Worm (Caenorhabditis elegans): ENCODE data around the gene Y64G10A.1.

- no peak for TF ChIP-seq lin-39 (tag; optimal IDR thresholded peaks at IDR 0.05)
- no peak for TF ChIP-seq lin-15B (tag; optimal IDR thresholded peaks at IDR 0.05)
- no peak for TF ChIP-seq ztf-11 (tag; optimal IDR thresholded peaks at IDR 0.05)
- no peak for TF ChIP-seq ama-1 (optimal IDR thresholded peaks at IDR 0.05)
- no peak for TF ChIP-seq skn-1 (tag; optimal IDR thresholded peaks at IDR 0.05)
- no peak for TF ChIP-seq ztf-4 (tag; optimal IDR thresholded peaks at IDR 0.05)
- TF ChIP-seq nhr-237 (tag; optimal IDR thresholded peaks at IDR 0.05): no peak
- no peak for TF ChIP-seq tbx-2 (tag; optimal IDR thresholded peaks at IDR 0.05)
Observed at ce11 chrIV:14215777-14216176, 23.1 kb downstream of the Y64G10A.1 start.
